Fruit fly (Drosophila melanogaster) whole organism, wandering third instar larva: ENCODE measurements around the gene CG18135.
A peak's percentile ranks its signal among the peaks of the same experiment; 100 is the strongest.

Experiments used
- CG9705 ChIP-seq: fragments of 200-800 bp; sonication (Bioruptor generic); optimal IDR thresholded peaks from 2 replicates; lab custom pipeline; 2018; ENCODE audit warnings: missing biosample characterization, mild to moderate bottlenecking, missing genetic modification characterization
- Dfd ChIP-seq: fragments of >200 bp; optimal IDR thresholded peaks from 2 replicates; lab custom pipeline; 2017; ENCODE audit warnings: missing biosample characterization, missing genetic modification characterization
- Hnf4 ChIP-seq: fragments of 200-800 bp; sonication (Bioruptor generic); optimal IDR thresholded peaks from 2 replicates; lab custom pipeline; 2016; ENCODE audit warnings: missing biosample characterization, mild to moderate bottlenecking, missing genetic modification characterization
- Mio ChIP-seq: sonication (Bioruptor generic); optimal IDR thresholded peaks from 2 replicates; lab custom pipeline; 2016; ENCODE audit warnings: missing biosample characterization, missing genetic modification characterization
- Myc ChIP-seq: fragments of >200 bp; optimal IDR thresholded peaks from 2 replicates; lab custom pipeline; 2017
- brk ChIP-seq: fragments of 200-800 bp; sonication (Bioruptor generic); optimal IDR thresholded peaks from 2 replicates; lab custom pipeline; 2016; ENCODE audit warnings: missing biosample characterization, mild to moderate bottlenecking, missing genetic modification characterization
- dsf ChIP-seq: sonication (Bioruptor generic); optimal IDR thresholded peaks from 2 replicates; lab custom pipeline; 2016; ENCODE audit warnings: missing biosample characterization, missing genetic modification characterization, borderline replicate concordance
- ey ChIP-seq: fragments of 200-800 bp; sonication (Bioruptor generic); optimal IDR thresholded peaks from 2 replicates; lab custom pipeline; 2016; ENCODE audit warnings: missing biosample characterization, missing genetic modification characterization
- lola ChIP-seq: fragments of >200 bp; optimal IDR thresholded peaks from 2 replicates; lab custom pipeline; 2017; ENCODE audit warnings: missing biosample characterization, missing genetic modification characterization
- psq ChIP-seq: fragments of 200-800 bp; sonication (Bioruptor generic); optimal IDR thresholded peaks from 3 replicates; lab custom pipeline; 2017; ENCODE audit warnings: missing biosample characterization, mild to moderate bottlenecking, missing genetic modification characterization, moderate library complexity
- sage ChIP-seq: fragments of 200-800 bp; sonication (Bioruptor generic); optimal IDR thresholded peaks from 2 replicates; lab custom pipeline; 2016; ENCODE audit warnings: missing biosample characterization, mild to moderate bottlenecking, missing genetic modification characterization
- usp ChIP-seq: fragments of >200 bp; optimal IDR thresholded peaks from 2 replicates; lab custom pipeline; 2017; ENCODE audit warnings: missing biosample characterization, missing genetic modification characterization

- peak; percentile 29 for TF ChIP-seq Myc (lab: Kevin White, UChicago)
- TF ChIP-seq brk (GFP tag; lab: Kevin White, UChicago): peak; percentile 76
- peak; percentile 65 for TF ChIP-seq ey (GFP tag; lab: Kevin White, UChicago)
- no peak for TF ChIP-seq Dfd (GFP tag; lab: Kevin White, UChicago)
- TF ChIP-seq dsf (GFP tag; lab: Kevin White, UChicago): peak; percentile 4
- no peak for TF ChIP-seq usp
- no peak for TF ChIP-seq lola (GFP tag; lab: Kevin White, UChicago)
- TF ChIP-seq psq (GFP tag; lab: Kevin White, UChicago): peak; percentile 82
- TF ChIP-seq Hnf4 (GFP tag; lab: Kevin White, UChicago): peak; percentile 85
- TF ChIP-seq CG9705 (GFP tag; lab: Kevin White, UChicago): peak; percentile 41
- TF ChIP-seq sage (GFP tag; lab: Kevin White, UChicago): peak; percentile 54
- no peak for TF ChIP-seq Mio (GFP tag; lab: Kevin White, UChicago)
These were observed 47.4 kb upstream of the CG18135 start, which contains the start of gene nkd for dm6 chr3L:19045299-19046025.
